Fruit fly (Drosophila melanogaster) whole organism, wandering third instar larva: ENCODE results near the gene mGluR.
"Not testable (repeated sequence)": the region's sequence is repeated elsewhere in the genome, so short reads cannot be mapped to it uniquely, and the experiment has no call there.

Experiments used
- Abd-B ChIP-seq: fragments of >200 bp; optimal IDR thresholded peaks from 2 replicates; lab custom pipeline; 2017; ENCODE audit warnings: missing biosample characterization, missing genetic modification characterization
- CG32264 ChIP-seq: fragments of 200-800 bp; sonication (Bioruptor generic); optimal IDR thresholded peaks from 2 replicates; lab custom pipeline; 2016; ENCODE audit warnings: missing biosample characterization, missing genetic modification characterization
- CG9705 ChIP-seq: fragments of 200-800 bp; sonication (Bioruptor generic); optimal IDR thresholded peaks from 2 replicates; lab custom pipeline; 2018; ENCODE audit warnings: missing biosample characterization, mild to moderate bottlenecking, missing genetic modification characterization
- CrebA ChIP-seq: fragments of 200-800 bp; sonication (Bioruptor generic); optimal IDR thresholded peaks from 2 replicates; lab custom pipeline; 2016; ENCODE audit warnings: missing biosample characterization, mild to moderate bottlenecking, missing genetic modification characterization, borderline replicate concordance
- Dfd ChIP-seq: fragments of >200 bp; optimal IDR thresholded peaks from 2 replicates; lab custom pipeline; 2017; ENCODE audit warnings: missing biosample characterization, missing genetic modification characterization
- Dif ChIP-seq: fragments of 200-275, 200-300 bp; sonication (Bioruptor generic); optimal IDR thresholded peaks from 2 replicates; lab custom pipeline; 2018; ENCODE audit warnings: missing biosample characterization, missing genetic modification characterization; ENCODE audit not compliant: partially characterized antibody
- GATAd ChIP-seq: sonication (Bioruptor generic); optimal IDR thresholded peaks from 2 replicates; lab custom pipeline; 2016; ENCODE audit warnings: missing biosample characterization, missing genetic modification characterization
- Hnf4 ChIP-seq: fragments of 200-800 bp; sonication (Bioruptor generic); optimal IDR thresholded peaks from 2 replicates; lab custom pipeline; 2016; ENCODE audit warnings: missing biosample characterization, mild to moderate bottlenecking, missing genetic modification characterization
- Hr78 ChIP-seq: fragments of >200 bp; optimal IDR thresholded peaks from 2 replicates; lab custom pipeline; 2017; ENCODE audit warnings: missing biosample characterization, missing genetic modification characterization
- Hr83 ChIP-seq: fragments of 200-300 bp; sonication (Bioruptor generic); optimal IDR thresholded peaks from 2 replicates; lab custom pipeline; 2016; ENCODE audit warnings: missing biosample characterization, mild to moderate bottlenecking, missing genetic modification characterization, moderate library complexity; ENCODE audit not compliant: poor library complexity, severe bottlenecking
- Jra ChIP-seq: sonication (Bioruptor generic); optimal IDR thresholded peaks from 2 replicates; lab custom pipeline; 2016; ENCODE audit warnings: missing biosample characterization, missing genetic modification characterization
- Mio ChIP-seq: sonication (Bioruptor generic); optimal IDR thresholded peaks from 2 replicates; lab custom pipeline; 2016; ENCODE audit warnings: missing biosample characterization, missing genetic modification characterization
- Myc ChIP-seq: fragments of >200 bp; optimal IDR thresholded peaks from 2 replicates; lab custom pipeline; 2017
- N ChIP-seq: fragments of >200 bp; optimal IDR thresholded peaks from 2 replicates; lab custom pipeline; 2018; ENCODE audit warnings: missing biosample characterization, missing external identifiers, missing genetic modification characterization
- OdsH ChIP-seq: fragments of 200-800 bp; sonication (Bioruptor generic); optimal IDR thresholded peaks from 2 replicates; lab custom pipeline; 2016; ENCODE audit warnings: missing biosample characterization, mild to moderate bottlenecking, missing genetic modification characterization
- Rel ChIP-seq, 2 experiments: fragments of 200-800 bp; sonication (Bioruptor generic) in 1 of 2; optimal IDR thresholded peaks; 2 replicates in 1 of 2; 3 replicates in 1 of 2; lab custom pipeline; 2016 to 2019; ENCODE audit warnings: mild to moderate bottlenecking in 2 of 2, missing biosample characterization in 2 of 2, missing genetic modification characterization in 2 of 2, moderate library complexity in 1 of 2
- Sp1 ChIP-seq: fragments of 200-800 bp; sonication (Bioruptor generic); optimal IDR thresholded peaks from 3 replicates; lab custom pipeline; 2019; ENCODE audit warnings: missing biosample characterization, mild to moderate bottlenecking, missing genetic modification characterization, moderate library complexity
- br ChIP-seq: fragments of 200-800 bp; sonication (Bioruptor generic); optimal IDR thresholded peaks from 2 replicates; lab custom pipeline; 2016; ENCODE audit warnings: missing biosample characterization, missing genetic modification characterization
- brk ChIP-seq: fragments of 200-800 bp; sonication (Bioruptor generic); optimal IDR thresholded peaks from 2 replicates; lab custom pipeline; 2016; ENCODE audit warnings: missing biosample characterization, mild to moderate bottlenecking, missing genetic modification characterization
- dl ChIP-seq, 2 experiments: fragments of 175-275, 200-275 bp in 1 of 2; fragments of 200-275 bp in 1 of 2; sonication (Bioruptor generic); optimal IDR thresholded peaks; lab custom pipeline; 2018; ENCODE audit warnings: mild to moderate bottlenecking in 2 of 2, missing biosample characterization in 2 of 2, missing genetic modification characterization in 2 of 2, moderate library complexity in 2 of 2; ENCODE audit not compliant: partially characterized antibody in 2 of 2, insufficient read depth in 1 of 2
- dmrt93B ChIP-seq: fragments of 200-800 bp; sonication (Bioruptor generic); optimal IDR thresholded peaks from 2 replicates; lab custom pipeline; 2018; ENCODE audit warnings: missing biosample characterization, mild to moderate bottlenecking, missing genetic modification characterization
- ey ChIP-seq: fragments of 200-800 bp; sonication (Bioruptor generic); optimal IDR thresholded peaks from 2 replicates; lab custom pipeline; 2016; ENCODE audit warnings: missing biosample characterization, missing genetic modification characterization
- fru ChIP-seq: fragments of 200-800 bp; sonication (Bioruptor generic); optimal IDR thresholded peaks from 3 replicates; lab custom pipeline; 2016; ENCODE audit warnings: missing biosample characterization, mild to moderate bottlenecking, missing genetic modification characterization
- h ChIP-seq: fragments of 200-800 bp; sonication (Bioruptor generic); optimal IDR thresholded peaks from 3 replicates; lab custom pipeline; 2016; ENCODE audit warnings: missing biosample characterization, mild to moderate bottlenecking, missing genetic modification characterization
- jim ChIP-seq: fragments of 175-275, 200-325 bp; sonication (Bioruptor generic); optimal IDR thresholded peaks from 2 replicates; lab custom pipeline; 2016; ENCODE audit warnings: missing biosample characterization, mild to moderate bottlenecking, missing genetic modification characterization
- lola ChIP-seq: fragments of >200 bp; optimal IDR thresholded peaks from 2 replicates; lab custom pipeline; 2017; ENCODE audit warnings: missing biosample characterization, missing genetic modification characterization
- pan ChIP-seq: fragments of >200 bp; optimal IDR thresholded peaks from 2 replicates; lab custom pipeline; 2017
- psq ChIP-seq: fragments of 200-800 bp; sonication (Bioruptor generic); optimal IDR thresholded peaks from 3 replicates; lab custom pipeline; 2017; ENCODE audit warnings: missing biosample characterization, mild to moderate bottlenecking, missing genetic modification characterization, moderate library complexity
- rgr ChIP-seq: fragments of 200-800 bp; sonication (Bioruptor generic); optimal IDR thresholded peaks from 3 replicates; lab custom pipeline; 2016; ENCODE audit warnings: missing biosample characterization, mild to moderate bottlenecking, missing genetic modification characterization
- sage ChIP-seq: fragments of 200-800 bp; sonication (Bioruptor generic); optimal IDR thresholded peaks from 2 replicates; lab custom pipeline; 2016; ENCODE audit warnings: missing biosample characterization, mild to moderate bottlenecking, missing genetic modification characterization
- sv ChIP-seq: fragments of 200-800 bp; sonication (Bioruptor generic); optimal IDR thresholded peaks from 3 replicates; lab custom pipeline; 2016; ENCODE audit warnings: missing biosample characterization, missing genetic modification characterization
- usp ChIP-seq: fragments of >200 bp; optimal IDR thresholded peaks from 2 replicates; lab custom pipeline; 2017; ENCODE audit warnings: missing biosample characterization, missing genetic modification characterization
- woc ChIP-seq: sonication (Bioruptor generic); optimal IDR thresholded peaks from 2 replicates; lab custom pipeline; 2016; ENCODE audit warnings: missing biosample characterization, mild to moderate bottlenecking, missing genetic modification characterization

The mGluR gene

DNA sequence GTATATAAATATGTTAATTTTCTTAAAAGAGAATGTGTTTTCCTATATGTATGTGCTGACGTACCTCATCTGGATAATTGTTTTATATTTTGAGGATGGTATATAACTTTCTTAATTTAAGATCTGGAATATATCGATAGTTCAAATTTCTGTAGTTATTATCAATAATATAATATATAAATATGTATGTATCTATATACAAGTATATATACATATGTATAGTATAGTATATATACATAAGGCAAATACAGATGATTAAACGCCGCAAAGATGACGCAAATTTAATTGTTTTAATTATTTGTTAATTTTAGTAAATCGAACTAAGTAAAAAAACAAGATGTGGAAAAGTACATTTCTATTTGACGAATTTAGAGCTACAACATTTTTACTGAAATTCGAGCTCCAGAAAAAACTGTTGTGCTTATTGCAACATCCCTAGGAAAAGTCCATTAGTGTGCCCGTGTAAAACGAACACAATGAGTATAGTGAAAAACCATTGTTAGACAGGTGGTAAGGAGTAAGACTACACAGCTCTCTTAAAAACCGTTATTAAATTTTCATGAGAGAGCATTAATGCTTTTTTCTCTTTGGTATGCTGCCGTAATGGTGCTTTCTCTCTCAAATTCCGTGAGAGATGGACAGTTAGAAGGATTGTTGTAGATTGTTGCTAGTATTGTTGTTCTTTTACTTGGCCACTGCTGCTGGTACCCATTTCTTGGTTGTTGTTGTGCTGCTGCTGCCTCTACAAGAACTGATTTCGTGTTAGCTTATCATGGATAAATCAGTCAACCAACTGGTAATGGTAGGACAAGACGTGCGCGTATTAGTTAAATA is at the start of gene mGluR:
Gene mGluR, plus strand, starts transcription at position 784 of the 834 bp plus-strand sequence.
- no peak for TF ChIP-seq Rel (GFP tag; optimal IDR thresholded peaks at IDR 0.05; lab: Kevin White, UChicago)
- TF ChIP-seq Rel (tag; optimal IDR thresholded peaks at IDR 0.05; lab: Kevin White, UChicago) = no peak
- no peak for TF ChIP-seq Mio (GFP tag; lab: Kevin White, UChicago)
- TF ChIP-seq N (GFP tag; lab: Kevin White, UChicago) = no peak

dm6 chr4:896134-896533 is 40.5 kb upstream of the mGluR start:
- TF ChIP-seq Jra = no peak
- TF ChIP-seq sv = no peak

DNA sequence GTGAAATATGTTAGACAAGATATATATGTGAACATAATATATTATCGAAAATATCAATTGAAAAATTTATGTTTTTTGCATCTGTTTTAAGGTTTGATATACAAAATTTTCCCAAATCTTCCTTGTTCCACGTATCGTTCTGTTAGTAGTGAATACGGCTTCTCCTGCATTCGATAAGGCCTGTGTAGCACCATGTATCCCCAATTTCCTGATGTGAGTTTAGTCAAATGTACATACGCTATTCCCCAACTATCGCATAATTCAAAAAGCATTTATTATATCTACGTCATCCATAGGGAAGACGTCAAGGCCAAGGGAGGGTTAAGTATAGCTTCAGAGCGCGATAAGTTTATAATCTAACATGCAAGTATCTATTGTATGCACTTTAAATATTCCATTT is 32.0 kb upstream of the mGluR start:
- TF ChIP-seq woc (GFP tag; lab: Kevin White, UChicago) (peak; percentile 71), sv (no peak)

DNA sequence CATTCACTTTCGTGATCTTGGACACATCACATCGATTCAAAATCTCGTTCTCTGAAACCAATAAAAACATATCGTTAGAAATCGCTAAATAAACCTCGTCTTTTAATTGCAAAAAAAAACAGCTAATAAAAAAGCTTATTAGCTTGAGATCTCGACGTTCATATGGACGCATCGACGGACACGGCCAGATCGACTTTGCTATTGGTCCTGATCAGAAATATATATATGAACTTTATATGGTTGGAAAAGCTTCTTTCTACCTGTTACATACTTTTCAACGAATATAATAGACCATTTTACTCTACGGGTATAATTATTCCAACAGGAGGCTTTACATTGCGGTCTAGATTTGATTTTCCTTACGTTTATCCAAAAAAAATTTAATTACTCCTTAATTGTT is 27.5 kb upstream of the mGluR start:
- TF ChIP-seq Dif (no peak), lola (GFP tag; lab: Kevin White, UChicago) (no peak), CG32264 (no peak), sage (GFP tag; lab: Kevin White, UChicago) (no peak), usp (GFP tag; lab: Kevin White, UChicago) (no peak), CrebA (no peak), N (GFP tag; lab: Kevin White, UChicago) (no peak), Rel (GFP tag; optimal IDR thresholded peaks at IDR 0.05; lab: Kevin White, UChicago) (no peak), Rel (tag; optimal IDR thresholded peaks at IDR 0.05; lab: Kevin White, UChicago) (no peak), brk (no peak), woc (GFP tag; lab: Kevin White, UChicago) (no peak), Hnf4 (no peak), Myc (lab: Kevin White, UChicago) (no peak), CG9705 (GFP tag; lab: Kevin White, UChicago) (no peak), pan (lab: Kevin White, UChicago) (no peak), dl (GFP tag; optimal IDR thresholded peaks at IDR 0.05; lab: Kevin White, UChicago; ENCODE audit: insufficient read depth in 1 of 2, partially characterized antibody in 2 of 2) (no peak), ey (no peak), br (GFP tag; lab: Kevin White, UChicago) (no peak), Hr83 (GFP tag; lab: Kevin White, UChicago) (no peak)

DNA sequence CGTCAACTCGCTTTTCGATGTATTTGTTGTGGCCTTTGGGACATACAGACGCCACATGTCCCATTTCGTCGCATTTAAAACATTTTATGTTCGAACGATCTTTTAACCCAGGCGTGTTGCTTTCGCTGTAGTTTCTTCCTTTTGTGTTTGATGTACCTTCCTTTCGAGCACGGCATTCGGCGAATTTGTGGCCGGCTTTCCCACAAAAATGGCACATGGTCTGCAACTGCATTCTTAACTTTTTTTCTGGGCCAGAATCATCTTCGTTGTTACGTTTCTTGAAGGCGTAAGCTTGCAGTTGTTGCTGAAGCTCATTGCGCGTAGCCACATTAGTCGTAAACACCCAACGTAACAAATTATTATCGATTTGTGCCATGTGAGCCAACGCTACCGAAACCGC is 24.4 kb upstream of the mGluR start, which contains the start of gene unc-13:
Gene unc-13, minus strand, starts transcription at position 101 of the 400 bp plus-strand sequence.
- not testable (repeated sequence) for TF ChIP-seq dl (GFP tag; optimal IDR thresholded peaks at IDR 0.05; lab: Kevin White, UChicago; ENCODE audit: insufficient read depth in 1 of 2, partially characterized antibody in 2 of 2); pan (lab: Kevin White, UChicago); sage (GFP tag; lab: Kevin White, UChicago)

- no peak for TF ChIP-seq psq (GFP tag; lab: Kevin White, UChicago)
- peak; percentile 41 for TF ChIP-seq Dfd
- TF ChIP-seq fru (GFP tag; lab: Kevin White, UChicago) = peak; percentile 75
- TF ChIP-seq Hnf4 = peak; percentile 38
Observed at dm6 chr4:922592-922991, 14.0 kb upstream of the mGluR start.

dm6 chr4:930311-931198 is 6.1 kb upstream of the mGluR start, which contains the start of gene eIF4G1:
Gene eIF4G1, minus strand, starts transcription at chr4:930715.
- TF ChIP-seq sage (GFP tag; lab: Kevin White, UChicago) (no peak), ey (no peak), usp (GFP tag; lab: Kevin White, UChicago) (no peak), jim (GFP tag; lab: Kevin White, UChicago) (no peak), Myc (lab: Kevin White, UChicago) (no peak), rgr (GFP tag; lab: Kevin White, UChicago) (no peak), Sp1 (GFP tag; lab: Kevin White, UChicago) (no peak), CG32264 (no peak), OdsH (GFP tag; lab: Kevin White, UChicago) (no peak), dl (GFP tag; optimal IDR thresholded peaks at IDR 0.05; lab: Kevin White, UChicago; ENCODE audit: insufficient read depth in 1 of 2, partially characterized antibody in 2 of 2) (no peak), GATAd (GFP tag; lab: Kevin White, UChicago) (no peak), Abd-B (GFP tag; lab: Kevin White, UChicago) (no peak), Hr83 (GFP tag; lab: Kevin White, UChicago) (peak; percentile 44), Jra (no peak), Dfd (no peak), dmrt93B (no peak), Hr78 (GFP tag; lab: Kevin White, UChicago) (no peak), woc (GFP tag; lab: Kevin White, UChicago) (peak; percentile 66), lola (GFP tag; lab: Kevin White, UChicago) (no peak), h (GFP tag; lab: Kevin White, UChicago) (no peak)
